Worm (Caenorhabditis elegans) whole organism, L4/young adult: Measurements from ENCODE around the gene T10C6.6.
"Not testable (repeated sequence)": the region's sequence is repeated elsewhere in the genome, so short reads cannot be mapped to it uniquely, and the experiment has no call there.

Experiments
- W03F9.2 ChIP-seq: fragments of 150-350 bp; optimal IDR thresholded peaks from 2 replicates; lab custom pipeline; 2014; ENCODE audit warnings: missing biosample characterization, missing genetic modification characterization
- dao-5 ChIP-seq: sonication (generic microtip); optimal IDR thresholded peaks from 2 replicates; lab custom pipeline; 2016; ENCODE audit warnings: missing genotype, missing genetic modification characterization, moderate library complexity, missing compliant biosample characterization
- him-1 ChIP-seq: sonication (generic microtip); optimal IDR thresholded peaks from 2 replicates; lab custom pipeline; 2016; ENCODE audit warnings: missing genotype, missing genetic modification reagents, missing genetic modification characterization, missing compliant biosample characterization

Gene T10C6.6

ce11 chrV:16016977-16017376 lies 7.1 kb upstream of the T10C6.6 start:
- TF ChIP-seq him-1 (tag; lab: Kevin White, UChicago) (no peak), W03F9.2 (tag; lab: Kevin White, UChicago) (no peak), dao-5 (tag; lab: Kevin White, UChicago) (no peak)

- no peak for TF ChIP-seq dao-5 (tag; lab: Kevin White, UChicago)
- no peak for TF ChIP-seq him-1 (tag; lab: Kevin White, UChicago)
These were observed 6.5 kb upstream of the T10C6.6 start, which contains the start of gene srx-43 for ce11 chrV:16017671-16018070. srx-43 (plus strand) TSS chrV:16017971.

- TF ChIP-seq him-1 (tag; lab: Kevin White, UChicago) (no peak), dao-5 (tag; lab: Kevin White, UChicago) (no peak), W03F9.2 (tag; lab: Kevin White, UChicago) (no peak)
These were observed 4.1 kb upstream of the T10C6.6 start, which contains the start of gene srx-44 for ce11 chrV:16020042-16020441. srx-44 (plus strand) TSS chrV:16020342.

ce11 chrV:16022600-16022999 lies 1.5 kb upstream of the T10C6.6 start:
- TF ChIP-seq W03F9.2 (tag; lab: Kevin White, UChicago), result no peak

- TF ChIP-seq W03F9.2 (tag; lab: Kevin White, UChicago) (no peak), him-1 (tag; lab: Kevin White, UChicago) (no peak), dao-5 (tag; lab: Kevin White, UChicago) (no peak)
These were observed 1.1 kb upstream of the T10C6.6 start, which contains the start of gene cwc-15 for ce11 chrV:16023051-16023450. cwc-15 (plus strand) TSS chrV:16023351.

- TF ChIP-seq W03F9.2 (tag; lab: Kevin White, UChicago), result no peak
- no peak for TF ChIP-seq dao-5 (tag; lab: Kevin White, UChicago)
- no peak for TF ChIP-seq him-1 (tag; lab: Kevin White, UChicago)
These were observed 567 bp upstream of the T10C6.6 start for ce11 chrV:16023559-16023958.

ce11 chrV:16024917-16025316 lies 791 bp downstream of the T10C6.6 start:
- TF ChIP-seq him-1 (tag; lab: Kevin White, UChicago) (no peak), dao-5 (tag; lab: Kevin White, UChicago) (no peak), W03F9.2 (tag; lab: Kevin White, UChicago) (no peak)

- TF ChIP-seq W03F9.2 (tag; lab: Kevin White, UChicago) (no peak), dao-5 (tag; lab: Kevin White, UChicago) (no peak), him-1 (tag; lab: Kevin White, UChicago) (no peak)
These were observed 5.1 kb downstream of the T10C6.6 start for ce11 chrV:16029237-16029636.

ce11 chrV:16031571-16031970 lies 7.4 kb downstream of the T10C6.6 start, which contains the start of gene T10C6.7:
T10C6.7 (minus strand) TSS chrV:16031713.
- TF ChIP-seq him-1 (tag; lab: Kevin White, UChicago), result no peak
- no peak for TF ChIP-seq W03F9.2 (tag; lab: Kevin White, UChicago)
- TF ChIP-seq dao-5 (tag; lab: Kevin White, UChicago), result no peak

ce11 chrV:16032761-16033160 lies 8.6 kb downstream of the T10C6.6 start, which contains the start of gene T10C6.16:
T10C6.16 (minus strand) TSS chrV:16033005.
- TF ChIP-seq dao-5 (tag; lab: Kevin White, UChicago) (no peak), him-1 (tag; lab: Kevin White, UChicago) (no peak), W03F9.2 (tag; lab: Kevin White, UChicago) (no peak)

- TF ChIP-seq W03F9.2 (tag; lab: Kevin White, UChicago) (no peak), him-1 (tag; lab: Kevin White, UChicago) (no peak), dao-5 (tag; lab: Kevin White, UChicago) (no peak)
These were observed 9.4 kb downstream of the T10C6.6 start for ce11 chrV:16033491-16033890.

ce11 chrV:16036166-16036565 lies 12.0 kb downstream of the T10C6.6 start, which contains the start of gene T10C6.10:
T10C6.10 (plus strand) TSS chrV:16036413.
- no peak for TF ChIP-seq dao-5 (tag; lab: Kevin White, UChicago)
- no peak for TF ChIP-seq W03F9.2 (tag; lab: Kevin White, UChicago)
- TF ChIP-seq him-1 (tag; lab: Kevin White, UChicago), result no peak

ce11 chrV:16040140-16040827 lies 16.2 kb downstream of the T10C6.6 start, which contains the start of the genes his-4 and his-3:
his-4 (minus strand) TSS chrV:16040515.
his-3 (plus strand) TSS chrV:16040808.
- TF ChIP-seq dao-5, W03F9.2, him-1 (tag; lab: Kevin White, UChicago): not testable (repeated sequence)

ce11 chrV:16041412-16041811 lies 17.3 kb downstream of the T10C6.6 start:
- TF ChIP-seq W03F9.2 (tag; lab: Kevin White, UChicago), result no peak
- TF ChIP-seq dao-5 (tag; lab: Kevin White, UChicago), result no peak
- TF ChIP-seq him-1 (tag; lab: Kevin White, UChicago), result no peak
